Fruit fly (Drosophila melanogaster) Kc167 (cell line): ENCODE data around the gene CG14710.

Experiments used
- Sin3A ChIP-seq: fragments of >200 bp; optimal IDR thresholded peaks from 2 replicates; lab custom pipeline; 2018; ENCODE audit warnings: missing external identifiers
- h ChIP-seq: fragments of >200 bp; optimal IDR thresholded peaks from 3 replicates; lab custom pipeline; 2018; ENCODE audit warnings: missing external identifiers
- insv ChIP-seq: fragments of >200 bp; optimal IDR thresholded peaks from 3 replicates; lab custom pipeline; 2018; ENCODE audit warnings: missing external identifiers
- psq ChIP-seq: fragments of >200 bp; optimal IDR thresholded peaks from 2 replicates; lab custom pipeline; 2017; ENCODE audit warnings: missing external identifiers

dm6 chr3R:11613252-11614036 is 6.4 kb upstream of the CG14710 start:
- TF ChIP-seq psq (lab: Kevin White, UChicago): no peak
- TF ChIP-seq Sin3A: no peak
- no peak for TF ChIP-seq insv
- no peak for TF ChIP-seq h
